Fruit fly (Drosophila melanogaster) whole organism, prepupa: Measurements from ENCODE around the gene CG46434.

ENCODE experiments used
- Blimp-1 ChIP-seq: fragments of 200-800 bp; sonication (Bioruptor generic); optimal IDR thresholded peaks from 3 replicates; lab custom pipeline; 2017; ENCODE audit warnings: missing biosample characterization, missing genetic modification characterization, mild to moderate bottlenecking, moderate library complexity, missing genetic modification reagents
- CG10631 ChIP-seq: fragments of 200-800 bp; sonication (Bioruptor generic); optimal IDR thresholded peaks from 2 replicates; lab custom pipeline; 2016; ENCODE audit warnings: missing biosample characterization, missing genetic modification characterization
- CG10669 ChIP-seq: fragments of 200-800 bp; sonication (Bioruptor generic); optimal IDR thresholded peaks from 3 replicates; lab custom pipeline; 2018; ENCODE audit warnings: missing biosample characterization, mild to moderate bottlenecking, missing genetic modification characterization, moderate library complexity
- CG32006 ChIP-seq: fragments of 200-800 bp; sonication (Bioruptor generic); optimal IDR thresholded peaks from 3 replicates; lab custom pipeline; 2017; ENCODE audit warnings: missing biosample characterization, mild to moderate bottlenecking, missing genetic modification characterization
- CG3919 ChIP-seq: fragments of 200-800 bp; sonication (Bioruptor generic); optimal IDR thresholded peaks from 3 replicates; lab custom pipeline; 2016; ENCODE audit warnings: missing biosample characterization, missing genetic modification characterization
- CG4318 ChIP-seq: fragments of 200-800 bp; sonication (Bioruptor generic); optimal IDR thresholded peaks from 3 replicates; lab custom pipeline; 2017; ENCODE audit warnings: missing biosample characterization, mild to moderate bottlenecking, missing genetic modification characterization
- CG6808 ChIP-seq: fragments of 200-800 bp; sonication (Bioruptor generic); optimal IDR thresholded peaks from 3 replicates; lab custom pipeline; 2017; ENCODE audit warnings: missing biosample characterization, missing genetic modification characterization, mild to moderate bottlenecking, moderate library complexity, missing genetic modification reagents
- CG8119 ChIP-seq: fragments of 200-800 bp; sonication (Bioruptor generic); IDR thresholded peaks from 3 replicates; pipeline ENCODE4 v1.3.6; 2022; ENCODE audit warnings: missing biosample characterization, missing genetic modification characterization
- CG9139 ChIP-seq: fragments of 200-800 bp; sonication (Bioruptor generic); optimal IDR thresholded peaks from 3 replicates; lab custom pipeline; 2017; ENCODE audit warnings: missing biosample characterization, mild to moderate bottlenecking, missing genetic modification characterization
- Eip93F ChIP-seq: fragments of 200-800 bp; sonication (Bioruptor generic); optimal IDR thresholded peaks from 2 replicates; lab custom pipeline; 2016; ENCODE audit warnings: missing biosample characterization, mild to moderate bottlenecking, missing genetic modification characterization
- Gug ChIP-seq: fragments of 200-800 bp; sonication (Bioruptor generic); IDR thresholded peaks from 2 replicates; pipeline ENCODE4 v1.3.6; 2022; ENCODE audit warnings: missing biosample characterization, missing genetic modification characterization
- eg ChIP-seq: fragments of 200-800 bp; sonication (Bioruptor generic); IDR thresholded peaks from 3 replicates; pipeline ENCODE4 v1.3.6; 2022; ENCODE audit warnings: missing biosample characterization, missing genetic modification characterization
- esn ChIP-seq: fragments of 200-800 bp; sonication (Bioruptor generic); optimal IDR thresholded peaks from 2 replicates; lab custom pipeline; 2016; ENCODE audit warnings: missing biosample characterization, mild to moderate bottlenecking, missing genetic modification characterization, moderate library complexity
- net ChIP-seq: fragments of 200-800 bp; sonication (Bioruptor generic); optimal IDR thresholded peaks from 3 replicates; lab custom pipeline; 2016; ENCODE audit warnings: missing biosample characterization, missing genetic modification characterization

dm6 chr3L:19497135-19497534, 46.9 kb downstream of the CG46434 start:
- no peak for TF ChIP-seq Eip93F (GFP tag; lab: Kevin White, UChicago)
- no peak for TF ChIP-seq eg (GFP tag; lab: Robert Waterston, UW)
- TF ChIP-seq CG9139 = no peak
- TF ChIP-seq CG4318 (GFP tag; lab: Kevin White, UChicago) = no peak
- no peak for TF ChIP-seq Gug (GFP tag; lab: Robert Waterston, UW)
- TF ChIP-seq CG6808 = no peak
- no peak for TF ChIP-seq CG3919 (GFP tag; lab: Kevin White, UChicago)
- TF ChIP-seq CG32006 (GFP tag; lab: Kevin White, UChicago) = no peak
- TF ChIP-seq net (GFP tag; lab: Kevin White, UChicago) = no peak
- no peak for TF ChIP-seq Blimp-1 (GFP tag; lab: Kevin White, UChicago)
- no peak for TF ChIP-seq CG10669
- TF ChIP-seq esn = no peak
- no peak for TF ChIP-seq CG8119 (GFP tag; lab: Robert Waterston, UW)
- TF ChIP-seq CG10631 (GFP tag; lab: Kevin White, UChicago) = no peak
